Worm (Caenorhabditis elegans) whole organism, L3 larva: ENCODE measurements around the gene C10A4.13.

Experiments used
- R02D3.7 ChIP-seq: fragments of 150-350 bp; optimal IDR thresholded peaks from 2 replicates; lab custom pipeline; 2014; ENCODE audit warnings: missing biosample characterization, missing genetic modification characterization
- aly-2 ChIP-seq: fragments of 150-350 bp; optimal IDR thresholded peaks from 2 replicates; lab custom pipeline; 2014; ENCODE audit warnings: missing biosample characterization, missing genetic modification characterization
- ama-1 ChIP-seq: fragments of 150-350 bp; optimal IDR thresholded peaks from 2 replicates; lab custom pipeline; 2018
- ceh-16 ChIP-seq: sonication (generic microtip); optimal IDR thresholded peaks from 2 replicates; lab custom pipeline; 2017; ENCODE audit warnings: missing biosample characterization, missing genetic modification characterization
- ceh-28 ChIP-seq: fragments of 150-350 bp; optimal IDR thresholded peaks from 2 replicates; lab custom pipeline; 2014; ENCODE audit warnings: missing biosample characterization, missing genetic modification reagents, missing genetic modification characterization
- ceh-82 ChIP-seq: fragments of 150-350 bp; optimal IDR thresholded peaks from 2 replicates; lab custom pipeline; 2014; ENCODE audit warnings: missing biosample characterization, missing genetic modification characterization
- ceh-9 ChIP-seq: sonication (generic microtip); optimal IDR thresholded peaks from 2 replicates; lab custom pipeline; 2018; ENCODE audit warnings: missing biosample characterization, missing genetic modification characterization
- daf-12 ChIP-seq: fragments of 150-350 bp; optimal IDR thresholded peaks from 2 replicates; lab custom pipeline; 2014; ENCODE audit warnings: missing biosample characterization, missing genetic modification reagents, missing genetic modification characterization
- egl-5 ChIP-seq: fragments of 150-350 bp; optimal IDR thresholded peaks from 2 replicates; lab custom pipeline; 2017; ENCODE audit warnings: missing biosample characterization, missing genetic modification reagents, missing genetic modification characterization, inconsistent platforms
- elt-2 ChIP-seq: sonication (generic microtip); optimal IDR thresholded peaks from 2 replicates; lab custom pipeline; 2016; ENCODE audit warnings: missing genetic modification reagents, mild to moderate bottlenecking, missing genetic modification characterization, missing compliant biosample characterization
- fkh-10 ChIP-seq: sonication (generic microtip); optimal IDR thresholded peaks from 2 replicates; lab custom pipeline; 2017; ENCODE audit warnings: missing biosample characterization, missing genetic modification reagents, missing genetic modification characterization
- hmg-11 ChIP-seq: sonication (generic microtip); optimal IDR thresholded peaks from 2 replicates; lab custom pipeline; 2016; ENCODE audit warnings: missing genetic modification characterization, missing compliant biosample characterization
- jun-1 ChIP-seq: fragments of 150-350 bp; optimal IDR thresholded peaks from 2 replicates; lab custom pipeline; 2014; ENCODE audit warnings: missing biosample characterization, missing genetic modification reagents, missing genetic modification characterization
- lin-15B ChIP-seq: fragments of 150-350 bp; optimal IDR thresholded peaks from 2 replicates; lab custom pipeline; 2014; ENCODE audit warnings: missing biosample characterization, missing genetic modification characterization
- lin-39 ChIP-seq: fragments of 150-350 bp; optimal IDR thresholded peaks from 2 replicates; lab custom pipeline; 2018; ENCODE audit warnings: missing biosample characterization, missing genetic modification reagents, missing genetic modification characterization
- lsy-12 ChIP-seq: sonication (generic microtip); optimal IDR thresholded peaks from 2 replicates; lab custom pipeline; 2016; ENCODE audit warnings: mild to moderate bottlenecking, missing genetic modification characterization, missing compliant biosample characterization
- mdl-1 ChIP-seq: fragments of 150-350 bp; optimal IDR thresholded peaks from 2 replicates; lab custom pipeline; 2014; ENCODE audit warnings: missing biosample characterization, missing genetic modification characterization
- mml-1 ChIP-seq: fragments of 150-350 bp; sonication (generic microtip); optimal IDR thresholded peaks from 3 replicates; lab custom pipeline; 2014; ENCODE audit warnings: missing biosample characterization, missing genetic modification characterization
- nhr-11 ChIP-seq: fragments of 150-350 bp; optimal IDR thresholded peaks from 2 replicates; lab custom pipeline; 2014; ENCODE audit warnings: missing biosample characterization, missing genetic modification characterization
- nhr-12 ChIP-seq: fragments of 150-350 bp; optimal IDR thresholded peaks from 2 replicates; lab custom pipeline; 2014; ENCODE audit warnings: missing biosample characterization, missing genetic modification characterization
- nhr-23 ChIP-seq: fragments of 150-350 bp; optimal IDR thresholded peaks from 2 replicates; lab custom pipeline; 2014; ENCODE audit warnings: missing biosample characterization, missing genetic modification reagents, missing genetic modification characterization
- nhr-25 ChIP-seq: sonication (generic microtip); optimal IDR thresholded peaks from 2 replicates; lab custom pipeline; 2017; ENCODE audit warnings: missing biosample characterization, missing genetic modification characterization
- nhr-76 ChIP-seq: fragments of 150-350 bp; sonication (generic microtip); optimal IDR thresholded peaks from 5 replicates; lab custom pipeline; 2014; ENCODE audit warnings: missing biosample characterization, missing genetic modification characterization
- nhr-77 ChIP-seq: fragments of 150-350 bp; optimal IDR thresholded peaks from 2 replicates; lab custom pipeline; 2014; ENCODE audit warnings: missing biosample characterization, missing genetic modification characterization
- pha-4 ChIP-seq: fragments of 150-350 bp; optimal IDR thresholded peaks from 2 replicates; lab custom pipeline; 2014; ENCODE audit warnings: missing biosample characterization, missing genetic modification reagents, missing genetic modification characterization
- sea-2 ChIP-seq: fragments of 150-350 bp; sonication (generic microtip); optimal IDR thresholded peaks from 4 replicates; lab custom pipeline; 2014; ENCODE audit warnings: missing biosample characterization, missing genetic modification reagents, missing genetic modification characterization
- skn-1 ChIP-seq: fragments of 150-350 bp; optimal IDR thresholded peaks from 2 replicates; lab custom pipeline; 2014; ENCODE audit warnings: missing biosample characterization, missing genetic modification characterization
- tbx-2 ChIP-seq: sonication (generic microtip); optimal IDR thresholded peaks from 2 replicates; lab custom pipeline; 2016; ENCODE audit warnings: mild to moderate bottlenecking, missing genetic modification characterization, missing compliant biosample characterization
- unc-39 ChIP-seq: sonication (generic microtip); optimal IDR thresholded peaks from 4 replicates; lab custom pipeline; 2017; ENCODE audit warnings: missing biosample characterization, missing genetic modification characterization
- zag-1 ChIP-seq: fragments of 150-350 bp; optimal IDR thresholded peaks from 2 replicates; lab custom pipeline; 2014; ENCODE audit warnings: missing biosample characterization, missing genetic modification characterization
- ztf-11 ChIP-seq: fragments of 150-350 bp; optimal IDR thresholded peaks from 2 replicates; lab custom pipeline; 2014; ENCODE audit warnings: missing biosample characterization, missing genetic modification characterization
- ztf-4 ChIP-seq: fragments of 150-350 bp; optimal IDR thresholded peaks from 2 replicates; lab custom pipeline; 2014; ENCODE audit warnings: missing biosample characterization, missing genetic modification characterization

C10A4.13 gene

DNA sequence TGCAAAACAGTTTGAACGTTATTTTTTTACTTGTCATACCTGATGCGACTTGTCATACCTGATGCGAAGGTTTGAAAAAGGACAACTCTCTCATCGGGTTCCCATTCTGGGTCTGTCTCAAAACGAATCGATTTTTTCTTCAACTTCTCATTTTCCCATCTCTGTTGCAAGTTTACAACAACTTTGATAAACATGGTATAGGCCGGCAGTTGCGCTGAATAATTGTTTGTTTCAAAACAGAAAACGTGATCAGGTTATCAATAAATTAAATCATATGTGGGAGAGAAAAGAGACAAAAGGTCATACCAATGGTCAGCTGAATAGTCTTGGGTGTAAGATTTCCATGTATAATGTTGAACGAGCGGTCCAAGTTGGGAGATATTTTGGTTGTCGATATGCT, 39.1 kb upstream of the C10A4.13 start:
- TF ChIP-seq ceh-16 (tag; lab: Kevin White, UChicago): no peak
- peak; percentile 6 for TF ChIP-seq jun-1 (tag; lab: Kevin White, UChicago)
- no peak for TF ChIP-seq nhr-12
- TF ChIP-seq lsy-12 (tag; lab: Kevin White, UChicago): no peak
- TF ChIP-seq hmg-11: no peak
- no peak for TF ChIP-seq nhr-76
- TF ChIP-seq egl-5 (tag; lab: Kevin White, UChicago): no peak

DNA sequence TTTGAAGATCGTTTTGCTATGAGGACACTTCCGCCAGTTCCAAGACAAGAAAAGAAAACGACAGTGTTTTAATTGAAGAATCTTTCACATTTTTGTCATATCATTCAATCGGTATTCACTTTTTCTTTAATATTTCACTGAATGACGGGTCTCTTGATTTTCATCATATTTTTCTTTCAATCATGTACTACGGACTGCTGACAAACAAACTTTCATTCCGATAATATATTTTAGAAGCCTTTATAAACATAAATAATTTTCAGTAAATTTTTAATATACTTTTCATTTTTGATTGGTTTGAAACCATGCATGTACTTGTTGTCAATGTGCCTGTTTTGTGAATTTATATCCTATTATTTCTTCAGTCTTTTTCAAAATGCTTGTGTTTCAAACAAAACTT, 35.4 kb upstream of the C10A4.13 start, which contains the start of gene clc-5:
clc-5 (plus strand) TSS at position 301 of the 400 bp plus-strand sequence.
- no peak for TF ChIP-seq nhr-23 (tag; lab: Kevin White, UChicago)
- TF ChIP-seq nhr-12: no peak
- no peak for TF ChIP-seq nhr-77 (tag; lab: Kevin White, UChicago)
- TF ChIP-seq fkh-10 (GFP tag; lab: Kevin White, UChicago): no peak
- TF ChIP-seq nhr-76: no peak
- TF ChIP-seq lin-39 (tag; lab: Kevin White, UChicago): no peak
- TF ChIP-seq sea-2 (GFP tag; lab: Kevin White, UChicago): no peak
- no peak for TF ChIP-seq nhr-25 (tag; lab: Kevin White, UChicago)
- TF ChIP-seq mml-1 (tag; lab: Kevin White, UChicago): no peak
- no peak for TF ChIP-seq jun-1 (tag; lab: Kevin White, UChicago)
- TF ChIP-seq ceh-28: no peak
- no peak for TF ChIP-seq aly-2 (tag; lab: Kevin White, UChicago)
- no peak for TF ChIP-seq skn-1 (tag; lab: Kevin White, UChicago)
- TF ChIP-seq ceh-82 (tag; lab: Kevin White, UChicago): no peak
- TF ChIP-seq unc-39 (tag; lab: Kevin White, UChicago): no peak
- no peak for TF ChIP-seq pha-4

DNA sequence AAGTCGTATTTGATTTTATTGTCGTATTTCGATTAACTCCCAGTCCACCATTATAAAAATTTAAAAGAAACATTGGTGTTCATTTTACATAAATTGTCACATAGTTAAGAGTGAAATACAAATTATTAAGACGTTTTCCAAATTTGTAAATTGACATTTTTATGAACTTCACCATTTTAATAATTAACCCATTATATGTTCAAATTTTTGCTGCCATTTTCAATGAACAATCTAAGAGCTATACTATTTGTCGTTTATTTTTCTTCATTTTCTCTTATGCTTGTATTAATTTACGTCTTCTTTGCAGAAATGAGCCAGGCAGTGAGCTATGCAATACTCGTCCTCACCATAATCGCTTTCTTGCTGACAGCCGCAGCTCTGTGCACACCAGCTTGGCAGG, 33.3 kb upstream of the C10A4.13 start, which contains the start of gene clc-2:
clc-2 (plus strand) TSS at position 301 of the 400 bp plus-strand sequence.
- TF ChIP-seq unc-39 (tag; lab: Kevin White, UChicago): no peak
- TF ChIP-seq, all 47 proteins: peak for 0

DNA sequence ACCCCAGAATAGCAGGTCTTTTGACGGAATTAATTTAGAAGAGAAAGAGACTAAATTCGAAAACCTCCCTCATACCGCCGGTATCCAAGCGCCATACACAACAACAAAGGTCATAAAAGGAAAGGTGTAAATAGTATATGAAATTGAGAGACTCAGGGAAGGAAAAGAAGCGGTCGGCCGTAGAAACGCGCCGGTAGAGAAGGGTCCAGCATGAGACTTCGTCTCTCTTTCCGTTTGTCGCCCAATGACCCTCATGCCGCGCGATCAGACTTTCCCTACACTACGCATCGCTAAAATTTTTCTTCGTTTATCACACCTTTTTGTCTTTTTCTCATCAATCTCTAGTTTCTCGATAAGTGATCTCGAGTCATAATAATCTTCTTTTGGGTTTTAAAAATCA, 32.6 kb upstream of the C10A4.13 start:
- no peak for TF ChIP-seq lin-15B (tag; lab: Kevin White, UChicago)
- peak; percentile 54 for TF ChIP-seq nhr-25 (tag; lab: Kevin White, UChicago)
- no peak for TF ChIP-seq unc-39 (tag; lab: Kevin White, UChicago)
- no peak for TF ChIP-seq R02D3.7 (tag; lab: Kevin White, UChicago)
- TF ChIP-seq hmg-11: peak; percentile 31
- peak; percentile 20 for TF ChIP-seq nhr-23 (tag; lab: Kevin White, UChicago)
- no peak for TF ChIP-seq skn-1 (tag; lab: Kevin White, UChicago)
- TF ChIP-seq daf-12 (tag; lab: Kevin White, UChicago): no peak

DNA sequence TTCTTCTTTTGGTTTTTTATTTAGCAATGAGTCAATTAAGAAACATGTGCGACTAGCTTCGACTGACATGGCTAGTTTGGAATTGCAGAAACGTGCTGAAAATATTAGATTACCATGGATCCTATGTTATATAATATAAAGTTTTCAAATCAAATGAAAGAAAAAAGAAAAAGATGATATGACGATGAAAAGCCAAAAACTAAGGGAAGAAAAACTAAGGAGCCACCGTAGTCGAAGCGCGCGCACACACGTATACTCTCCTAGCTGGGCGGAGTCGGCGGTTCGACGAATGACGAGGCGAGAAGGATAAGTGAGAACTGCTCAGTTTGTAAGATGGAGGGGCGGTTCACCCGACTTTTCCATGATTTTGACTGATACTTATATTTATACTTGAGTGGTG, 27.0 kb upstream of the C10A4.13 start, which contains the start of gene mnm-2:
mnm-2 (minus strand) TSS at position 101 of the 400 bp plus-strand sequence.
- TF ChIP-seq lin-39 (tag; lab: Kevin White, UChicago): no peak
- TF ChIP-seq ztf-4 (tag; lab: Kevin White, UChicago): no peak
- no peak for TF ChIP-seq nhr-77 (tag; lab: Kevin White, UChicago)
- TF ChIP-seq hmg-11: no peak
- TF ChIP-seq ztf-11 (tag; lab: Kevin White, UChicago): no peak
- TF ChIP-seq elt-2 (tag; lab: Kevin White, UChicago): no peak
- no peak for TF ChIP-seq nhr-23 (tag; lab: Kevin White, UChicago)
- TF ChIP-seq mdl-1: no peak
- no peak for TF ChIP-seq tbx-2 (tag; lab: Kevin White, UChicago)
- no peak for TF ChIP-seq ceh-9 (tag; lab: Kevin White, UChicago)
- TF ChIP-seq nhr-12: no peak
- no peak for TF ChIP-seq unc-39 (tag; lab: Kevin White, UChicago)
- TF ChIP-seq nhr-11: no peak
- no peak for TF ChIP-seq lsy-12 (tag; lab: Kevin White, UChicago)
- TF ChIP-seq zag-1 (tag; lab: Kevin White, UChicago): no peak
- no peak for TF ChIP-seq jun-1 (tag; lab: Kevin White, UChicago)

DNA sequence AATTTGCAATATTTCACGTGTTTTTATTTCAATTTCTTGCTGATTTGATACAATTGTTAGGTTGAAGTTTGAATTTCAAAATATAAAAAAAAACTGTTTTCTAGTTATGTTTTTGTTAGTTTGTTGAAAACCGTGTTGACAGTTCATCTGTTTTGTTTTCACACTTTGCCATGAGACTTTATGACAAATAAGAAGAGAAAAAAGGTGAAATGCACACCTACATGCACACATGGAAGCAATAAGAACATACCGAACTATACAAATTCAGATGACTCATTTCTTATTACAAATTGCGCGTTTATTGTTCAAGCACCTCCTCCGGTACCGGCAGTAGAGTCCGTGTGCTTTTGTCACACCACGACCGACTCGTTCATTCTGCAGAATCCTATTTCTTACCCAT, 22.7 kb upstream of the C10A4.13 start, which contains the start of gene C10A4.9:
C10A4.9 (plus strand) TSS at position 301 of the 400 bp plus-strand sequence.
- TF ChIP-seq ama-1 (lab: Kevin White, UChicago) (no peak), tbx-2 (tag; lab: Kevin White, UChicago) (no peak)
